Fruit fly (Drosophila melanogaster) whole organism, embryonic: ENCODE data around the gene Srg3.

Experiments
- Abd-B ChIP-seq: fragments of 200-800 bp; sonication (Bioruptor generic); optimal IDR thresholded peaks from 2 replicates; lab custom pipeline; 2018; ENCODE audit warnings: missing biosample characterization, mild to moderate bottlenecking, missing genetic modification characterization, moderate library complexity
- Awh ChIP-seq: fragments of 200-800 bp; sonication (Bioruptor generic); IDR thresholded peaks from 2 replicates; pipeline ENCODE4, ENCODE4 v1.3.6; 2022; ENCODE audit warnings: missing biosample characterization, missing genetic modification characterization
- B-H1 ChIP-seq: fragments of 200-800 bp; sonication (Bioruptor generic); IDR thresholded peaks from 3 replicates; pipeline ENCODE4 v1.3.6; 2022; ENCODE audit warnings: missing biosample characterization, missing genetic modification characterization
- Bteb2 ChIP-seq: fragments of 200-800 bp; sonication (Bioruptor generic); optimal IDR thresholded peaks from 2 replicates; lab custom pipeline; 2016; ENCODE audit warnings: missing biosample characterization, missing genetic modification characterization
- CG10543 ChIP-seq: fragments of 200-800 bp; sonication (Bioruptor generic); optimal IDR thresholded peaks from 3 replicates; lab custom pipeline; 2017; ENCODE audit warnings: missing biosample characterization, mild to moderate bottlenecking, missing genetic modification characterization, moderate library complexity
- CG10979 ChIP-seq: fragments of 200-800 bp; sonication (Bioruptor generic); optimal IDR thresholded peaks from 2 replicates; lab custom pipeline; 2018; ENCODE audit warnings: missing biosample characterization, mild to moderate bottlenecking, missing genetic modification characterization, moderate library complexity
- CG11696 ChIP-seq: fragments of 200-800 bp; sonication (Bioruptor generic); IDR thresholded peaks from 2 replicates; pipeline ENCODE4 v1.3.6; 2022; ENCODE audit warnings: missing biosample characterization, missing genetic modification characterization
- CG17568 ChIP-seq: fragments of 200-800 bp; sonication (Bioruptor generic); optimal IDR thresholded peaks from 2 replicates; lab custom pipeline; 2018; ENCODE audit warnings: missing biosample characterization, mild to moderate bottlenecking, missing genetic modification characterization, moderate library complexity
- CG18764 ChIP-seq: fragments of 200-800 bp; sonication (Bioruptor generic); optimal IDR thresholded peaks from 3 replicates; lab custom pipeline; 2016; ENCODE audit warnings: missing biosample characterization, missing genetic modification characterization
- CG2116 ChIP-seq: fragments of 200-800 bp; sonication (Bioruptor generic); optimal IDR thresholded peaks from 3 replicates; lab custom pipeline; 2018; ENCODE audit warnings: missing biosample characterization, mild to moderate bottlenecking, missing genetic modification characterization
- CG2199 ChIP-seq: fragments of 200-800 bp; sonication (Bioruptor generic); IDR thresholded peaks from 3 replicates; pipeline ENCODE4 v1.3.6; 2022; ENCODE audit warnings: missing biosample characterization, missing genetic modification characterization
- CG2202 ChIP-seq: fragments of 200-800 bp; sonication (Bioruptor generic); optimal IDR thresholded peaks from 2 replicates; lab custom pipeline; 2018; ENCODE audit warnings: missing biosample characterization, mild to moderate bottlenecking, missing genetic modification characterization
- CG32532 ChIP-seq: fragments of 200-800 bp; sonication (Bioruptor generic); IDR thresholded peaks from 2 replicates; pipeline ENCODE4 v1.3.6; 2022; ENCODE audit warnings: missing biosample characterization, missing genetic modification characterization
- CG32772 ChIP-seq: fragments of 200-800 bp; sonication (Bioruptor generic); IDR thresholded peaks from 2 replicates; pipeline ENCODE4 v1.3.6; 2022; ENCODE audit warnings: missing biosample characterization, missing genetic modification characterization
- CG3407 ChIP-seq: fragments of 200-800 bp; sonication (Bioruptor generic); optimal IDR thresholded peaks from 2 replicates; lab custom pipeline; 2018; ENCODE audit warnings: missing biosample characterization, mild to moderate bottlenecking, missing genetic modification characterization
- CG6683 ChIP-seq: fragments of 200-800 bp; sonication (Bioruptor generic); optimal IDR thresholded peaks from 2 replicates; lab custom pipeline; 2017; ENCODE audit warnings: missing biosample characterization, mild to moderate bottlenecking, missing genetic modification characterization, missing genetic modification reagents
- CG6813 ChIP-seq: fragments of 200-800 bp; sonication (Bioruptor generic); optimal IDR thresholded peaks from 2 replicates; lab custom pipeline; 2017; ENCODE audit warnings: missing biosample characterization, missing genetic modification characterization, mild to moderate bottlenecking, moderate library complexity, missing genetic modification reagents
- CG7987 ChIP-seq: fragments of 200-800 bp; sonication (Bioruptor generic); optimal IDR thresholded peaks from 2 replicates; lab custom pipeline; 2018; ENCODE audit warnings: missing biosample characterization, mild to moderate bottlenecking, missing genetic modification characterization, moderate library complexity
- D ChIP-seq, 2 experiments: fragments of 200-800 bp in 1 of 2; fragments of >200 bp in 1 of 2; sonication (Bioruptor generic) in 1 of 2; optimal IDR thresholded peaks; 2 replicates in 1 of 2; 3 replicates in 1 of 2; lab custom pipeline; 2017; ENCODE audit warnings: mild to moderate bottlenecking in 1 of 2, missing biosample characterization in 1 of 2, missing genetic modification characterization in 1 of 2, missing genetic modification reagents in 1 of 2
- Dip2 ChIP-seq: fragments of 200-800 bp; sonication (Bioruptor generic); IDR thresholded peaks from 2 replicates; pipeline ENCODE4 v1.3.6; 2022; ENCODE audit warnings: missing biosample characterization, missing genetic modification characterization
- Dll ChIP-seq: fragments of 200-800 bp; sonication (Bioruptor generic); IDR thresholded peaks from 4 replicates; pipeline ENCODE4 v1.3.6; 2022; ENCODE audit warnings: missing biosample characterization, missing genetic modification characterization; ENCODE audit not compliant: partially characterized antibody
- E2f1 ChIP-seq: fragments of 200-800 bp; sonication (Bioruptor generic); IDR thresholded peaks from 2 replicates; pipeline ENCODE4 v1.3.6; 2022; ENCODE audit warnings: missing biosample characterization, missing genetic modification characterization
- H15 ChIP-seq: fragments of 200-800 bp; sonication (Bioruptor generic); IDR thresholded peaks from 3 replicates; pipeline ENCODE4 v1.3.6; 2022; ENCODE audit warnings: missing biosample characterization, missing genetic modification characterization
- Nf-YC ChIP-seq: fragments of 200-800 bp; optimal IDR thresholded peaks from 3 replicates; lab custom pipeline; 2019; ENCODE audit warnings: missing biosample characterization, mild to moderate bottlenecking, missing genetic modification characterization, moderate library complexity
- Ptx1 ChIP-seq: fragments of 200-800 bp; sonication (Bioruptor generic); IDR thresholded peaks from 2 replicates; pipeline ENCODE4 v1.3.6; 2022; ENCODE audit warnings: missing biosample characterization, missing genetic modification characterization
- Rfx ChIP-seq: fragments of 200-800 bp; sonication (Bioruptor generic); IDR thresholded peaks from 2 replicates; pipeline ENCODE4 v1.3.6; 2022; ENCODE audit warnings: missing biosample characterization, missing genetic modification characterization
- Sox100B ChIP-seq: fragments of 200-800 bp; sonication (Bioruptor generic); optimal IDR thresholded peaks from 3 replicates; lab custom pipeline; 2018; ENCODE audit warnings: missing biosample characterization, mild to moderate bottlenecking, missing genetic modification characterization
- Sry-β ChIP-seq: fragments of 200-800 bp; sonication (Bioruptor generic); optimal IDR thresholded peaks from 2 replicates; lab custom pipeline; 2018; ENCODE audit warnings: missing biosample characterization, mild to moderate bottlenecking, missing genetic modification characterization, moderate library complexity
- Sry-δ ChIP-seq: fragments of 200-800 bp; sonication (Bioruptor generic); optimal IDR thresholded peaks from 2 replicates; lab custom pipeline; 2016; ENCODE audit warnings: missing biosample characterization, missing genetic modification characterization
- Xbp1 ChIP-seq: fragments of 200-800 bp; sonication (Bioruptor generic); optimal IDR thresholded peaks from 3 replicates; lab custom pipeline; 2016; ENCODE audit warnings: missing biosample characterization, mild to moderate bottlenecking, missing genetic modification characterization
- aop ChIP-seq: fragments of 200-800 bp; sonication (Bioruptor generic); IDR thresholded peaks from 2 replicates; pipeline ENCODE4 v1.3.6; 2022; ENCODE audit warnings: missing biosample characterization, missing genetic modification characterization
- ash1 ChIP-seq: fragments of 200-800 bp; sonication (Bioruptor generic); optimal IDR thresholded peaks from 2 replicates; lab custom pipeline; 2018; ENCODE audit warnings: missing biosample characterization, mild to moderate bottlenecking, missing genetic modification characterization
- ci ChIP-seq: fragments of 200-800 bp; sonication (Bioruptor generic); IDR thresholded peaks from 3 replicates; pipeline ENCODE4 v1.3.6; 2022; ENCODE audit warnings: missing biosample characterization, missing genetic modification characterization
- corto ChIP-seq: fragments of 200-800 bp; sonication (Bioruptor generic); optimal IDR thresholded peaks from 2 replicates; lab custom pipeline; 2016; ENCODE audit warnings: missing biosample characterization, mild to moderate bottlenecking, missing genetic modification characterization, moderate library complexity
- dan ChIP-seq: fragments of 200-800 bp; sonication (Bioruptor generic); IDR thresholded peaks from 2 replicates; pipeline ENCODE4 v1.3.6; 2022; ENCODE audit warnings: missing biosample characterization, missing genetic modification characterization
- dmrt99B ChIP-seq: fragments of 200-800 bp; sonication (Bioruptor generic); optimal IDR thresholded peaks from 2 replicates; lab custom pipeline; 2018; ENCODE audit warnings: missing biosample characterization, mild to moderate bottlenecking, missing genetic modification characterization, moderate library complexity
- eve ChIP-seq, 2 experiments: fragments of >200 bp; optimal IDR thresholded peaks; 2 replicates each; lab custom pipeline; 2017; ENCODE audit warnings: missing biosample characterization in 2 of 2, missing genetic modification characterization in 2 of 2
- ind ChIP-seq: fragments of 200-800 bp; sonication (Bioruptor generic); optimal IDR thresholded peaks from 3 replicates; lab custom pipeline; 2016; ENCODE audit warnings: missing biosample characterization, missing genetic modification characterization
- kni ChIP-seq: fragments of 200-800 bp; sonication (Bioruptor generic); optimal IDR thresholded peaks from 3 replicates; lab custom pipeline; 2017; ENCODE audit warnings: mild to moderate bottlenecking, missing biosample characterization, missing genetic modification reagents, missing genetic modification characterization
- maf-S ChIP-seq: fragments of 200-800 bp; sonication (Bioruptor generic); optimal IDR thresholded peaks from 2 replicates; lab custom pipeline; 2016; ENCODE audit warnings: missing biosample characterization, missing genetic modification characterization
- ranshi ChIP-seq: fragments of 200-800 bp; sonication (Bioruptor generic); IDR thresholded peaks from 2 replicates; pipeline ENCODE4 v1.3.6; 2022; ENCODE audit warnings: missing biosample characterization, missing genetic modification characterization
- sob ChIP-seq: fragments of 200-800 bp; sonication (Bioruptor generic); IDR thresholded peaks from 2 replicates; pipeline ENCODE4 v1.3.6; 2022; ENCODE audit warnings: missing biosample characterization, missing genetic modification characterization
- tll ChIP-seq, 2 experiments: fragments of 200-800 bp in 1 of 2; fragments of >200 bp in 1 of 2; sonication (Bioruptor generic) in 1 of 2; optimal IDR thresholded peaks; 2 replicates each; lab custom pipeline; 2017 to 2019; ENCODE audit warnings: missing biosample characterization in 2 of 2, missing genetic modification characterization in 2 of 2, mild to moderate bottlenecking in 1 of 2, moderate library complexity in 1 of 2
- trem ChIP-seq: fragments of 200-800 bp; optimal IDR thresholded peaks from 3 replicates; lab custom pipeline; 2019; ENCODE audit warnings: missing biosample characterization, mild to moderate bottlenecking, missing genetic modification characterization, moderate library complexity
- vfl ChIP-seq: fragments of 200-800 bp; sonication (Bioruptor generic); optimal IDR thresholded peaks from 2 replicates; lab custom pipeline; 2016; ENCODE audit warnings: missing biosample characterization, missing genetic modification characterization
- z ChIP-seq: fragments of 200-800 bp; sonication (Bioruptor generic); IDR thresholded peaks from 3 replicates; pipeline ENCODE4 v1.3.6; 2022; ENCODE audit warnings: missing biosample characterization, missing genetic modification characterization

Gene Srg3

DNA sequence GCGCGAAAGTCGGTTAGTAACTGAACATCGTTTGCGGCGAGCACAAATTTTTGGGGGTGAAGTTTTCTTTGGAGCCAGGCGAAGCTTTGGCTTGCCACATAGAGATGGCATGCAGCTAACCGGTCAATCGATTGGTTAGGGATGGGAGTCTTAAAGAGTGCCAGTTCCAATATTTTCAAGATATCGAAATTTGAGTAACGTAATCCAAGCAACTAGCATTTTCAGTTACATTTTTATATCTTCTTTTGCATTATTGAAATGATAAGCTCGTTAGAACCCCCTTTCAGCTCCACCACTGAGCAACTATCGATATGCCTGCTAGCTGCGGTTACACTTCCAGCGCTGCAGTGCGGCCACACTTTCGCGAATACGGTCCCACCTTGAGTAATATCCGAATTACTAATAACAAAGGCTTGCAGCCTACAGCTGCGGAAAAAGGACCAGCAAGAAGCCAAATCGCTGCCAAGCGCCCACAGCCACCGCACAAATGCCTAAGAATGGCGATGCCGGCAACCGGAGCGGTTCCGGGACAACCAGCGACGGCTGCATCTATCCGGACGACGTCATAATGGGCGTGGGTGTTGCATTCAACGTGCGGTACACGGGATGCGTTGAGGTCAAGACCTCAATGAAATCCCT lies 16.3 kb upstream of the Srg3 start, which contains the start of the genes Atat and Shc (continued):
- TF ChIP-seq CG32532 (GFP tag; lab: Robert Waterston, UW) = peak; percentile 100
- TF ChIP-seq tll (GFP tag; optimal IDR thresholded peaks at IDR 0.05; lab: Kevin White, UChicago) = peak; percentile 50 to 94
- TF ChIP-seq CG6813 = peak; percentile 96
- TF ChIP-seq eve (GFP tag; optimal IDR thresholded peaks at IDR 0.05; lab: Kevin White, UChicago) = peak in 1 of 2 experiments; percentile 96
- peak; percentile 99 for TF ChIP-seq dan
- peak; percentile 95 for TF ChIP-seq CG17568 (GFP tag; lab: Kevin White, UChicago)
- peak; percentile 99 for TF ChIP-seq Bteb2 (GFP tag; lab: Kevin White, UChicago)
- peak; percentile 98 for TF ChIP-seq aop (GFP tag; lab: Robert Waterston, UW)
- peak; percentile 98 for TF ChIP-seq CG10543 (GFP tag; lab: Kevin White, UChicago)
- TF ChIP-seq CG2116 = peak; percentile 93
- peak; percentile 97 for TF ChIP-seq CG10979 (tag; lab: Kevin White, UChicago)
- peak; percentile 93 for TF ChIP-seq ash1 (GFP tag; lab: Kevin White, UChicago)
- TF ChIP-seq E2f1 = peak; percentile 99
- TF ChIP-seq CG11696 = peak; percentile 95
- peak; percentile 96 for TF ChIP-seq CG6683 (GFP tag; lab: Kevin White, UChicago)
- TF ChIP-seq CG3407 = peak; percentile 92
- TF ChIP-seq, all 482 proteins: peak for 469

DNA sequence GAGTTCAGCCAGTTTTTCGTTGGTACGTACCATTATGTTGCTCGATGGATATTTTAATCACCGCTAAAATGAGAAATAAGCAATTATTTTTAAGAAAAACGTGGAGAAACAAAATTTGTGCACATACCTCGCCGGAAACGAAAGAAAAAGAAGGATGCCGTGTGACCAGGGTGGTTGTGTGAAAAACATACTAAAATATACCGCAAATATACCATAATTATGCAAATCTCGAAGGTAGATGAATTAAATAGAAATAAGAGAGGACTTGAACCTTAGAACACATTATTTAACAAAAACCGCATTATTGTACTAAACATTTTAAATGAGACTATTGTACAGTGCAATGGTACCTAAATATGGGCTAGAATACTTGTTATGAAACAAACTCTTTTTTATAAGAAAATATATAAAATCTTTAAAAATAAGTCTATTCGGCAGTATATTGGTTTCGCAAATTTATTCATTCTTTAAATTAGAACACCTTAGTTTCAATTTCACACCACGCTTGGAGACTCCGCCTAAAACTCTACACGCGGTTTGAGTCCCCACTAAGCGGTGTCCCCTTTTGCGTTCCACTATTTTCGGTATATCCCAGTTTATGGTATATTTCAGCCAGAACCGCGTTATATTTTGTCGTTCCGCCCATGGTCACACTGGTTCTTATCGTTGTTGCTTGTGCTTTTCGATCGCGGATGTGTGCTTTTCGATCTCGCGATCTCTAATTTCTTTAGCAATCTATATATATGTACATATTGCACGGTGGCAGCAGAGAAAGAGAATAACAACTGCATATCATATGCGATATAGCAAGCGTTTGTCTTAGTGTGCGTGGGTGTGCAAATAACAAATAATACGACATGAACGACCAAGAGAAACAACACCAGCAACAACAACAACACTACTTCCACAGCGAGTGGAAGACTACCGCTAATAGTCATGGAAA lies 13.1 kb upstream of the Srg3 start, which contains the start of the genes RpS17 and MTF-1:
RpS17 (minus strand) TSS at position 157 of the 943 bp plus-strand sequence.
MTF-1 (plus strand) TSS at position 648 of the 943 bp plus-strand sequence.
- TF ChIP-seq H15 (GFP tag; lab: Robert Waterston, UW) (peak; percentile 44; the same call in 2 of the 3 replicates), Dip2 (GFP tag; lab: Robert Waterston, UW) (no peak), Ptx1 (GFP tag; lab: Robert Waterston, UW) (peak; percentile 33; the same call in 1 of the 2 replicates), Sry-δ (peak; percentile 28), D (optimal IDR thresholded peaks at IDR 0.05; lab: Kevin White, UChicago) (no peak), D (GFP tag; optimal IDR thresholded peaks at IDR 0.05; lab: Kevin White, UChicago) (no peak), sob (GFP tag; lab: Robert Waterston, UW) (peak; percentile 55; the same call in 1 of the 2 replicates), ranshi (GFP tag; lab: Robert Waterston, UW) (peak; percentile 33; the same call in 1 of the 2 replicates), CG2202 (peak; percentile 43), CG7987 (GFP tag; lab: Kevin White, UChicago) (peak; percentile 64), dmrt99B (peak; percentile 19), CG18764 (GFP tag; lab: Kevin White, UChicago) (no peak), Abd-B (GFP tag; lab: Kevin White, UChicago) (no peak), Dll (GFP tag; lab: Robert Waterston, UW) (peak; percentile 56; the same call in 1 of the 4 replicates), Sry-β (GFP tag; lab: Kevin White, UChicago) (no peak), CG2199 (GFP tag; lab: Robert Waterston, UW) (no peak), Sox100B (GFP tag; lab: Kevin White, UChicago) (peak; percentile 46), CG32772 (no peak), Rfx (GFP tag; lab: Robert Waterston, UW) (peak; percentile 70), Bteb2 (GFP tag; lab: Kevin White, UChicago) (no peak), maf-S (GFP tag; lab: Kevin White, UChicago) (peak; percentile 4), z (GFP tag; lab: Robert Waterston, UW) (no peak), kni (peak; percentile 22), Xbp1 (peak; percentile 41), Nf-YC (tag; lab: Kevin White, UChicago) (peak; percentile 27), vfl (GFP tag; lab: Kevin White, UChicago) (no peak), Awh (peak; percentile 38; the same call in 1 of the 2 replicates), ci (peak; percentile 90), corto (GFP tag; lab: Kevin White, UChicago) (no peak), ind (GFP tag; lab: Kevin White, UChicago) (no peak), B-H1 (GFP tag; lab: Robert Waterston, UW) (peak; percentile 12; the same call in 1 of the 3 replicates), trem (tag; lab: Kevin White, UChicago) (peak; percentile 19)
